Fruit fly (Drosophila melanogaster) whole organism, prepupa: ENCODE data around the gene CG12725.
A peak's percentile ranks its signal among the peaks of the same experiment; 100 is the strongest.

Source experiments
- Blimp-1 ChIP-seq: fragments of 200-800 bp; sonication (Bioruptor generic); optimal IDR thresholded peaks from 3 replicates; lab custom pipeline; 2017; ENCODE audit warnings: missing biosample characterization, missing genetic modification characterization, mild to moderate bottlenecking, moderate library complexity, missing genetic modification reagents
- CG10669 ChIP-seq: fragments of 200-800 bp; sonication (Bioruptor generic); optimal IDR thresholded peaks from 3 replicates; lab custom pipeline; 2018; ENCODE audit warnings: missing biosample characterization, mild to moderate bottlenecking, missing genetic modification characterization, moderate library complexity
- CG3032 ChIP-seq: fragments of 200-800 bp; optimal IDR thresholded peaks from 2 replicates; lab custom pipeline; 2019; ENCODE audit warnings: missing biosample characterization, mild to moderate bottlenecking, missing genetic modification characterization, moderate library complexity
- CG4318 ChIP-seq: fragments of 200-800 bp; sonication (Bioruptor generic); optimal IDR thresholded peaks from 3 replicates; lab custom pipeline; 2017; ENCODE audit warnings: missing biosample characterization, mild to moderate bottlenecking, missing genetic modification characterization
- CG6163 ChIP-seq: fragments of 200-800 bp; sonication (Bioruptor generic); IDR thresholded peaks from 3 replicates; pipeline ENCODE4 v1.3.6; 2022; ENCODE audit warnings: missing biosample characterization, missing genetic modification characterization
- CG6276 ChIP-seq: fragments of 200-800 bp; sonication (Bioruptor generic); optimal IDR thresholded peaks from 2 replicates; lab custom pipeline; 2017; ENCODE audit warnings: missing biosample characterization, mild to moderate bottlenecking, missing genetic modification characterization
- CG6854 ChIP-seq: fragments of 200-800 bp; sonication (Bioruptor generic); optimal IDR thresholded peaks from 2 replicates; lab custom pipeline; 2017; ENCODE audit warnings: missing biosample characterization, mild to moderate bottlenecking, missing genetic modification characterization
- CG8319 ChIP-seq: fragments of 200-800 bp; sonication (Bioruptor generic); optimal IDR thresholded peaks from 3 replicates; lab custom pipeline; 2016; ENCODE audit warnings: missing biosample characterization, missing genetic modification characterization
- Eip78C ChIP-seq: fragments of 200-800 bp; sonication (Bioruptor generic); peaks from one replicate; lab custom pipeline; 2016; ENCODE audit warnings: missing biosample characterization, missing genetic modification characterization
- Gug ChIP-seq: fragments of 200-800 bp; sonication (Bioruptor generic); IDR thresholded peaks from 2 replicates; pipeline ENCODE4 v1.3.6; 2022; ENCODE audit warnings: missing biosample characterization, missing genetic modification characterization
- Hr38 ChIP-seq: sonication (Bioruptor generic); optimal IDR thresholded peaks from 2 replicates; lab custom pipeline; 2016; ENCODE audit warnings: missing biosample characterization, missing genetic modification characterization
- Hr39 ChIP-seq: fragments of 200-800 bp; sonication (Bioruptor generic); optimal IDR thresholded peaks from 2 replicates; lab custom pipeline; 2016; ENCODE audit warnings: missing biosample characterization, missing genetic modification characterization
- Hr4 ChIP-seq: fragments of 200-800 bp; sonication (Bioruptor generic); optimal IDR thresholded peaks from 3 replicates; lab custom pipeline; 2016; ENCODE audit warnings: missing biosample characterization, missing genetic modification characterization
- dac ChIP-seq: fragments of 200-800 bp; sonication (Bioruptor generic); optimal IDR thresholded peaks from 2 replicates; lab custom pipeline; 2017; ENCODE audit warnings: missing biosample characterization, mild to moderate bottlenecking, missing genetic modification characterization
- dsx ChIP-seq: fragments of 200-800 bp; optimal IDR thresholded peaks from 3 replicates; lab custom pipeline; 2019; ENCODE audit warnings: missing biosample characterization, mild to moderate bottlenecking, missing genetic modification characterization, moderate library complexity; ENCODE audit not compliant: poor library complexity, severe bottlenecking
- eg ChIP-seq: fragments of 200-800 bp; sonication (Bioruptor generic); IDR thresholded peaks from 3 replicates; pipeline ENCODE4 v1.3.6; 2022; ENCODE audit warnings: missing biosample characterization, missing genetic modification characterization
- fd59A ChIP-seq: fragments of 200-800 bp; sonication (Bioruptor generic); optimal IDR thresholded peaks from 2 replicates; lab custom pipeline; 2017; ENCODE audit warnings: missing biosample characterization, mild to moderate bottlenecking, missing genetic modification characterization, missing genetic modification reagents
- fd85E ChIP-seq: fragments of 200-800 bp; sonication (Bioruptor generic); optimal IDR thresholded peaks from 3 replicates; lab custom pipeline; 2016; ENCODE audit warnings: missing biosample characterization, missing genetic modification characterization
- fkh ChIP-seq: fragments of 200-800 bp; sonication (Bioruptor generic); optimal IDR thresholded peaks from 3 replicates; lab custom pipeline; 2017; ENCODE audit warnings: missing biosample characterization, mild to moderate bottlenecking, missing genetic modification characterization, moderate library complexity
- spab ChIP-seq: fragments of 200-800 bp; sonication (Bioruptor generic); optimal IDR thresholded peaks from 2 replicates; lab custom pipeline; 2017; ENCODE audit warnings: missing biosample characterization, mild to moderate bottlenecking, missing genetic modification characterization, missing genetic modification reagents
- ss ChIP-seq, 2 experiments: fragments of 200-800 bp; sonication (Bioruptor generic); optimal IDR thresholded peaks; 2 replicates in 1 of 2; 3 replicates in 1 of 2; lab custom pipeline; 2017 to 2018; ENCODE audit warnings: mild to moderate bottlenecking in 2 of 2, missing biosample characterization in 2 of 2, missing genetic modification characterization in 2 of 2, moderate library complexity in 1 of 2
- vri ChIP-seq: fragments of 200-800 bp; sonication (Bioruptor generic); optimal IDR thresholded peaks from 3 replicates; lab custom pipeline; 2016; ENCODE audit warnings: missing biosample characterization, mild to moderate bottlenecking, missing genetic modification characterization

CG12725 gene

dm6 chrX:13368149-13368548 is 34.5 kb downstream of the CG12725 start, which contains the start of gene dmrt11E (continued):
- TF ChIP-seq Hr38 = no peak
- TF ChIP-seq CG6854 (GFP tag; lab: Kevin White, UChicago) = no peak
- TF ChIP-seq CG10669 (GFP tag; lab: Kevin White, UChicago) = peak; percentile 49
- TF ChIP-seq CG6163 (GFP tag; lab: Robert Waterston, UW) = peak; percentile 61
- no peak for TF ChIP-seq dac
- no peak for TF ChIP-seq Blimp-1 (GFP tag; lab: Kevin White, UChicago)
- no peak for TF ChIP-seq CG8319 (GFP tag; lab: Kevin White, UChicago)
- no peak for TF ChIP-seq CG6276 (GFP tag; lab: Kevin White, UChicago)
- TF ChIP-seq CG3032 (tag; lab: Kevin White, UChicago) = peak; percentile 55
- TF ChIP-seq Hr4 (GFP tag; lab: Kevin White, UChicago) = no peak
- no peak for TF ChIP-seq fkh (GFP tag; lab: Kevin White, UChicago)
- TF ChIP-seq Hr39 = no peak
- no peak for TF ChIP-seq vri (GFP tag; lab: Kevin White, UChicago)
- TF ChIP-seq fd85E (GFP tag; lab: Kevin White, UChicago) = no peak
- TF ChIP-seq spab (GFP tag; lab: Kevin White, UChicago) = peak; percentile 36

dm6 chrX:13358948-13359347 is 43.7 kb downstream of the CG12725 start, which contains the start of gene Syt12:
Gene Syt12 (plus strand): TSS chrX:13359248.
- TF ChIP-seq fd85E (GFP tag; lab: Kevin White, UChicago) (no peak), fd59A (GFP tag; lab: Kevin White, UChicago) (no peak), CG4318 (GFP tag; lab: Kevin White, UChicago) (no peak), Gug (GFP tag; lab: Robert Waterston, UW) (no peak), CG10669 (GFP tag; lab: Kevin White, UChicago) (no peak), ss (GFP tag; optimal IDR thresholded peaks at IDR 0.05; lab: Kevin White, UChicago) (no peak), Eip78C (GFP tag; lab: Kevin White, UChicago) (peak; percentile 45), dsx (GFP tag; lab: Kevin White, UChicago) (no peak)
- TF ChIP-seq, all 60 proteins: peak for 1

- TF ChIP-seq eg (GFP tag; lab: Robert Waterston, UW) (no peak), Eip78C (GFP tag; lab: Kevin White, UChicago) (peak; percentile 37)
Observed at dm6 chrX:13358240-13358799, 44.3 kb downstream of the CG12725 start.
